Worm (Caenorhabditis elegans) whole organism, mixed stage, embryonic: ENCODE results near the gene fbxb-54.

Source experiments
- M03D4.4 ChIP-seq: sonication (generic microtip); optimal IDR thresholded peaks from 2 replicates; lab custom pipeline; 2017; ENCODE audit warnings: mild to moderate bottlenecking, missing genetic modification characterization, missing compliant biosample characterization
- bed-3 ChIP-seq: fragments of 200-800 bp; sonication (Bioruptor generic); optimal IDR thresholded peaks from 3 replicates; lab custom pipeline; 2018; ENCODE audit warnings: mild to moderate bottlenecking, missing genetic modification characterization, moderate library complexity, missing compliant biosample characterization
- blmp-1 ChIP-seq: fragments of 150-350 bp; optimal IDR thresholded peaks from 2 replicates; lab custom pipeline; 2014; ENCODE audit warnings: missing biosample characterization, missing genetic modification characterization
- ceh-39 ChIP-seq: fragments of 150-350 bp; optimal IDR thresholded peaks from 2 replicates; lab custom pipeline; 2014; ENCODE audit warnings: missing biosample characterization, missing genetic modification characterization
- ceh-43 ChIP-seq: fragments of 200-800 bp; sonication (Bioruptor generic); optimal IDR thresholded peaks from 2 replicates; lab custom pipeline; 2018; ENCODE audit warnings: mild to moderate bottlenecking, missing genetic modification characterization, moderate library complexity, missing compliant biosample characterization
- ces-1 ChIP-seq: fragments of 150-350 bp; optimal IDR thresholded peaks from 2 replicates; lab custom pipeline; 2014; ENCODE audit warnings: missing biosample characterization, missing genetic modification reagents, missing genetic modification characterization
- cnd-1 ChIP-seq: fragments of 200-800 bp; sonication (Bioruptor generic); optimal IDR thresholded peaks from 2 replicates; lab custom pipeline; 2018; ENCODE audit warnings: mild to moderate bottlenecking, missing genetic modification characterization, missing compliant biosample characterization
- drap-1 ChIP-seq: fragments of 200-800 bp; sonication (Bioruptor generic); optimal IDR thresholded peaks from 3 replicates; lab custom pipeline; 2018; ENCODE audit warnings: mild to moderate bottlenecking, missing genetic modification characterization, missing compliant biosample characterization
- elt-1 ChIP-seq: sonication (generic microtip); optimal IDR thresholded peaks from 2 replicates; lab custom pipeline; 2017; ENCODE audit warnings: missing genetic modification characterization, mild to moderate bottlenecking, missing compliant biosample characterization, antibody characterized with exemption, moderate library complexity, borderline replicate concordance; ENCODE audit not compliant: insufficient read depth
- flh-1 ChIP-seq: fragments of 200-800 bp; sonication (Bioruptor generic); optimal IDR thresholded peaks from 2 replicates; lab custom pipeline; 2018; ENCODE audit warnings: mild to moderate bottlenecking, missing genetic modification characterization, moderate library complexity, missing compliant biosample characterization
- ham-2 ChIP-seq: fragments of 200-800 bp; sonication (Bioruptor generic); optimal IDR thresholded peaks from 2 replicates; lab custom pipeline; 2018; ENCODE audit warnings: mild to moderate bottlenecking, missing genetic modification characterization, missing compliant biosample characterization
- hlh-1 ChIP-seq: fragments of 150-350 bp; optimal IDR thresholded peaks from 2 replicates; lab custom pipeline; 2014; ENCODE audit warnings: missing biosample characterization, missing genetic modification reagents, missing genetic modification characterization
- lin-13 ChIP-seq: fragments of 150-350 bp; optimal IDR thresholded peaks from 2 replicates; lab custom pipeline; 2014; ENCODE audit warnings: missing biosample characterization, missing genetic modification characterization
- lsy-2 ChIP-seq: fragments of 150-350 bp; optimal IDR thresholded peaks from 2 replicates; lab custom pipeline; 2014; ENCODE audit warnings: missing biosample characterization, missing genetic modification characterization
- mab-5 ChIP-seq: fragments of 150-350 bp; optimal IDR thresholded peaks from 2 replicates; lab custom pipeline; 2014; ENCODE audit warnings: missing biosample characterization, missing genetic modification characterization
- mep-1 ChIP-seq: fragments of 150-350 bp; optimal IDR thresholded peaks from 2 replicates; lab custom pipeline; 2017; ENCODE audit warnings: missing biosample characterization, missing genetic modification reagents, missing genetic modification characterization, inconsistent platforms
- mls-2 ChIP-seq: sonication (generic microtip); optimal IDR thresholded peaks from 2 replicates; lab custom pipeline; 2016; ENCODE audit warnings: mild to moderate bottlenecking, missing genetic modification characterization, moderate library complexity, missing compliant biosample characterization
- nhr-12 ChIP-seq: fragments of 150-350 bp; optimal IDR thresholded peaks from 2 replicates; lab custom pipeline; 2014; ENCODE audit warnings: missing biosample characterization, missing genetic modification characterization
- nhr-2 ChIP-seq: fragments of 150-350 bp; optimal IDR thresholded peaks from 2 replicates; lab custom pipeline; 2014; ENCODE audit warnings: missing biosample characterization, missing genetic modification characterization
- nhr-237 ChIP-seq: fragments of 150-350 bp; optimal IDR thresholded peaks from 2 replicates; lab custom pipeline; 2014; ENCODE audit warnings: missing biosample characterization, missing genetic modification characterization
- nhr-28 ChIP-seq: fragments of 150-350 bp; optimal IDR thresholded peaks from 2 replicates; lab custom pipeline; 2014; ENCODE audit warnings: missing biosample characterization, missing genetic modification characterization
- nhr-76 ChIP-seq: sonication (generic microtip); optimal IDR thresholded peaks from 2 replicates; lab custom pipeline; 2017; ENCODE audit warnings: missing biosample characterization, missing genetic modification characterization
- pha-4 ChIP-seq: fragments of 150-350 bp; optimal IDR thresholded peaks from 2 replicates; lab custom pipeline; 2018; ENCODE audit warnings: missing biosample characterization, missing genetic modification reagents, missing genetic modification characterization
- sem-2 ChIP-seq: fragments of 200-800 bp; sonication (Bioruptor generic); optimal IDR thresholded peaks from 2 replicates; lab custom pipeline; 2018; ENCODE audit warnings: mild to moderate bottlenecking, missing genetic modification characterization, missing compliant biosample characterization
- snpc-4 ChIP-seq: fragments of 150-350 bp; optimal IDR thresholded peaks from 2 replicates; lab custom pipeline; 2014; ENCODE audit warnings: missing biosample characterization, missing genetic modification characterization
- sptf-1 ChIP-seq: sonication (generic microtip); optimal IDR thresholded peaks from 2 replicates; lab custom pipeline; 2017; ENCODE audit warnings: mild to moderate bottlenecking, missing genetic modification characterization, moderate library complexity, missing compliant biosample characterization
- tbx-8 ChIP-seq: fragments of 200-800 bp; sonication (Bioruptor generic); optimal IDR thresholded peaks from 2 replicates; lab custom pipeline; 2018; ENCODE audit warnings: mild to moderate bottlenecking, missing genetic modification characterization, moderate library complexity, missing compliant biosample characterization
- unc-120 ChIP-seq: sonication (generic microtip); optimal IDR thresholded peaks from 2 replicates; lab custom pipeline; 2017; ENCODE audit warnings: missing genetic modification characterization, missing compliant biosample characterization; ENCODE audit not compliant: poor library complexity, severe bottlenecking
- unc-39 ChIP-seq: fragments of 150-350 bp; optimal IDR thresholded peaks from 2 replicates; lab custom pipeline; 2014; ENCODE audit warnings: missing biosample characterization, missing genetic modification characterization
- unc-62 ChIP-seq: fragments of 150-350 bp; optimal IDR thresholded peaks from 2 replicates; lab custom pipeline; 2014; ENCODE audit warnings: missing biosample characterization, missing genetic modification reagents, missing genetic modification characterization
- ztf-11 ChIP-seq: fragments of 150-350 bp; optimal IDR thresholded peaks from 2 replicates; lab custom pipeline; 2014; ENCODE audit warnings: missing biosample characterization, missing genetic modification characterization

Gene fbxb-54

ce11 chrII:1584140-1584539 lies 28.0 kb upstream of the fbxb-54 start, which contains the start of gene clec-21:
Gene clec-21 (minus strand): TSS chrII:1584240.
- TF ChIP-seq lin-13 (tag; lab: Kevin White, UChicago) (no peak), cnd-1 (tag; lab: Kevin White, UChicago) (no peak), mep-1 (tag; lab: Kevin White, UChicago) (no peak)

ce11 chrII:1579886-1580285 lies 23.8 kb upstream of the fbxb-54 start, which contains the start of gene math-38:
Gene math-38 (minus strand): TSS chrII:1579986.
- TF ChIP-seq ham-2: no peak
- no peak for TF ChIP-seq nhr-12 (tag; lab: Kevin White, UChicago)
- no peak for TF ChIP-seq mab-5 (tag; lab: Kevin White, UChicago)
- TF ChIP-seq ceh-39: no peak
- TF ChIP-seq pha-4 (tag; lab: Kevin White, UChicago): no peak
- TF ChIP-seq mls-2: no peak
- no peak for TF ChIP-seq ceh-43 (GFP tag; lab: Kevin White, UChicago)
- TF ChIP-seq unc-120 (tag; lab: Kevin White, UChicago): no peak
- no peak for TF ChIP-seq elt-1 (tag; lab: Kevin White, UChicago)
- TF ChIP-seq M03D4.4 (tag; lab: Kevin White, UChicago): no peak
- TF ChIP-seq mep-1 (tag; lab: Kevin White, UChicago): no peak
- TF ChIP-seq unc-62 (GFP tag; lab: Kevin White, UChicago): no peak
- no peak for TF ChIP-seq sptf-1
- no peak for TF ChIP-seq hlh-1 (tag; lab: Kevin White, UChicago)
- TF ChIP-seq lsy-2 (tag; lab: Kevin White, UChicago): no peak
- TF ChIP-seq nhr-2 (tag; lab: Kevin White, UChicago): no peak
- no peak for TF ChIP-seq ces-1 (GFP tag; lab: Kevin White, UChicago)
- no peak for TF ChIP-seq nhr-76
- no peak for TF ChIP-seq nhr-28 (tag; lab: Kevin White, UChicago)
- TF ChIP-seq, all 35 proteins: peak for 0

ce11 chrII:1576772-1577171 lies 20.7 kb upstream of the fbxb-54 start:
- TF ChIP-seq nhr-12 (tag; lab: Kevin White, UChicago) (no peak), drap-1 (GFP tag; lab: Kevin White, UChicago) (no peak), M03D4.4 (tag; lab: Kevin White, UChicago) (no peak), snpc-4 (tag; lab: Kevin White, UChicago) (no peak), bed-3 (GFP tag; lab: Kevin White, UChicago) (no peak), unc-120 (tag; lab: Kevin White, UChicago) (no peak), lsy-2 (tag; lab: Kevin White, UChicago) (no peak), tbx-8 (GFP tag; lab: Kevin White, UChicago) (no peak), elt-1 (tag; lab: Kevin White, UChicago) (no peak), nhr-237 (tag; lab: Kevin White, UChicago) (no peak), unc-39 (no peak), pha-4 (tag; lab: Kevin White, UChicago) (no peak), sptf-1 (no peak), flh-1 (GFP tag; lab: Kevin White, UChicago) (no peak), hlh-1 (tag; lab: Kevin White, UChicago) (no peak)
- TF ChIP-seq, all 35 proteins: peak for 0

ce11 chrII:1576030-1576429 lies 19.9 kb upstream of the fbxb-54 start, which contains the start of gene K05F6.10:
Gene K05F6.10 (minus strand): TSS chrII:1576130.
- TF ChIP-seq M03D4.4 (tag; lab: Kevin White, UChicago) (no peak), mab-5 (tag; lab: Kevin White, UChicago) (no peak), unc-39 (no peak), snpc-4 (tag; lab: Kevin White, UChicago) (no peak), blmp-1 (tag; lab: Kevin White, UChicago) (no peak), lsy-2 (tag; lab: Kevin White, UChicago) (no peak), flh-1 (GFP tag; lab: Kevin White, UChicago) (no peak), sem-2 (GFP tag; lab: Kevin White, UChicago) (no peak), cnd-1 (tag; lab: Kevin White, UChicago) (no peak), mep-1 (tag; lab: Kevin White, UChicago) (no peak), nhr-76 (no peak), ztf-11 (tag; lab: Kevin White, UChicago) (no peak), sptf-1 (no peak), unc-120 (tag; lab: Kevin White, UChicago) (no peak)
